Fruit fly (Drosophila melanogaster) whole organism: ENCODE results near the gene CG17625.

ENCODE experiments used
- CG8478 ChIP-seq: fragments of >200 bp; optimal IDR thresholded peaks from 2 replicates; lab custom pipeline; 2018; ENCODE audit warnings: inconsistent platforms
- Dll ChIP-seq: fragments of >200 bp; optimal IDR thresholded peaks from 2 replicates; lab custom pipeline; 2017
- EcR ChIP-seq, 2 experiments: fragments of >200 bp; optimal IDR thresholded peaks; 2 replicates each; lab custom pipeline; 2017; ENCODE audit warnings: missing biosample characterization in 2 of 2, missing genetic modification characterization in 2 of 2, missing genetic modification reagents in 2 of 2
- pan ChIP-seq: fragments of >200 bp; optimal IDR thresholded peaks from 2 replicates; lab custom pipeline; 2017
- psq ChIP-seq: fragments of >200 bp; optimal IDR thresholded peaks from 2 replicates; lab custom pipeline; 2017
- usp ChIP-seq: fragments of >200 bp; optimal IDR thresholded peaks from 2 replicates; lab custom pipeline; 2017; ENCODE audit warnings: missing biosample characterization, missing genetic modification characterization, mixed read lengths

DNA sequence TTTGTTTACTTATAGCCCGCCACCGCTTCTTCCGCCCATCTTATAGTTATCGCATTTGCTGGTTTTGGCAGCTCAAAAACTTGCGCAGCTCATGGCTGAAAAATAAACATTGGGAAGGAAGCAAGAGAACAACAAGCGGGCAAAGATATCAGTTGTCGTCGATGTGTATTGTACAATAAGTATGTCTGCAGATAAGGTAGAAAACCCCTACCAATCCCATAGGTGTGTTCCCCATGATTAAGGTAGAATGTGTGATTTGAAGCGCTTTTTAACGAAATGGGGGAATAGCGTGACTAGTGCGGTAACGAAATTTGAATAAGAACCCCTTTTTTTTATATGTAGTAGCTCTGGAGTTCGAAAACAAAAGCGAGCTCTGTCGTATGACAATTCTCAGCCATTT is 17.5 kb upstream of the CG17625 start:
- TF ChIP-seq Dll (lab: Kevin White, UChicago) (no peak), EcR (GFP tag; optimal IDR thresholded peaks at IDR 0.05; lab: Kevin White, UChicago) (no peak), pan (lab: Kevin White, UChicago) (no peak), psq (lab: Kevin White, UChicago) (no peak), usp (GFP tag; lab: Kevin White, UChicago) (no peak), CG8478 (lab: Kevin White, UChicago) (no peak)
